Worm (Caenorhabditis elegans) whole organism, young adult: ENCODE data around the gene catp-2.

ENCODE experiments used
- C17E4.6 ChIP-seq: fragments of 200-800 bp; sonication (Bioruptor generic); IDR thresholded peaks from 2 replicates; pipeline ENCODE4 v1.3.6; 2022; ENCODE audit warnings: missing genetic modification reagents, missing genetic modification characterization, missing compliant biosample characterization
- F10E7.11 ChIP-seq: sonication (generic microtip); optimal IDR thresholded peaks from 2 replicates; lab custom pipeline; 2017; ENCODE audit warnings: mild to moderate bottlenecking, missing genetic modification characterization, moderate library complexity, missing compliant biosample characterization
- F49E8.2 ChIP-seq: sonication (generic microtip); optimal IDR thresholded peaks from 3 replicates; lab custom pipeline; 2017; ENCODE audit warnings: missing genetic modification characterization, mild to moderate bottlenecking, missing compliant biosample characterization, antibody characterized with exemption, moderate library complexity; ENCODE audit not compliant: insufficient read depth
- ama-1 ChIP-seq, 3 experiments: fragments of 150-350 bp in 1 of 3; sonication (generic microtip) in 2 of 3; optimal IDR thresholded peaks; 2 replicates each; lab custom pipeline; 2014 to 2018; ENCODE audit warnings: missing biosample characterization in 2 of 3, missing genetic modification characterization in 2 of 3, missing genetic modification reagents in 2 of 3
- attf-5 ChIP-seq: fragments of 200-800 bp; sonication (Bioruptor generic); optimal IDR thresholded peaks from 2 replicates; lab custom pipeline; 2018; ENCODE audit warnings: mild to moderate bottlenecking, missing genetic modification characterization, missing compliant biosample characterization
- egrh-3 ChIP-seq: fragments of 200-800 bp; sonication (Bioruptor generic); IDR thresholded peaks from 2 replicates; pipeline ENCODE4 v1.3.6; 2022; ENCODE audit warnings: missing genetic modification reagents, missing genetic modification characterization, missing compliant biosample characterization
- ets-4 ChIP-seq: fragments of 200-800 bp; sonication (Bioruptor generic); optimal IDR thresholded peaks from 2 replicates; lab custom pipeline; 2018; ENCODE audit warnings: mild to moderate bottlenecking, missing genetic modification characterization, missing compliant biosample characterization
- him-1 ChIP-seq: sonication (generic microtip); optimal IDR thresholded peaks from 2 replicates; lab custom pipeline; 2016; ENCODE audit warnings: missing genotype, missing genetic modification reagents, missing genetic modification characterization, missing compliant biosample characterization
- madf-3 ChIP-seq: fragments of 200-800 bp; sonication (Bioruptor generic); IDR thresholded peaks from 2 replicates; pipeline ENCODE4 v1.3.6; 2022; ENCODE audit warnings: missing genetic modification reagents, missing genetic modification characterization, missing compliant biosample characterization
- nfyb-1 ChIP-seq: fragments of 200-800 bp; sonication (Bioruptor generic); IDR thresholded peaks from 2 replicates; pipeline ENCODE4 v1.3.6; 2022; ENCODE audit warnings: missing genetic modification reagents, missing genetic modification characterization, missing compliant biosample characterization
- rpc-1 ChIP-seq, 2 experiments: fragments of 150-350 bp in 1 of 2; sonication (generic microtip) in 1 of 2; optimal IDR thresholded peaks; 2 replicates each; lab custom pipeline; 2014 to 2018; ENCODE audit warnings: missing biosample characterization in 1 of 2, missing genetic modification characterization in 1 of 2, missing genetic modification reagents in 1 of 2, missing genotype in 1 of 2
- snpc-1.3 ChIP-seq: sonication (generic microtip); optimal IDR thresholded peaks from 2 replicates; lab custom pipeline; 2017; ENCODE audit warnings: missing genetic modification characterization, mild to moderate bottlenecking, missing compliant biosample characterization, antibody characterized with exemption, moderate library complexity, missing genotype, missing genetic modification reagents; ENCODE audit not compliant: insufficient read depth
- unc-62 ChIP-seq: fragments of 150-350 bp; optimal IDR thresholded peaks from 2 replicates; lab custom pipeline; 2014; ENCODE audit warnings: missing biosample characterization, missing genetic modification reagents, missing genetic modification characterization
- ztf-22 ChIP-seq: fragments of 200-800 bp; sonication (Bioruptor generic); optimal IDR thresholded peaks from 2 replicates; lab custom pipeline; 2018; ENCODE audit warnings: mild to moderate bottlenecking, missing genetic modification characterization, moderate library complexity, missing compliant biosample characterization

DNA sequence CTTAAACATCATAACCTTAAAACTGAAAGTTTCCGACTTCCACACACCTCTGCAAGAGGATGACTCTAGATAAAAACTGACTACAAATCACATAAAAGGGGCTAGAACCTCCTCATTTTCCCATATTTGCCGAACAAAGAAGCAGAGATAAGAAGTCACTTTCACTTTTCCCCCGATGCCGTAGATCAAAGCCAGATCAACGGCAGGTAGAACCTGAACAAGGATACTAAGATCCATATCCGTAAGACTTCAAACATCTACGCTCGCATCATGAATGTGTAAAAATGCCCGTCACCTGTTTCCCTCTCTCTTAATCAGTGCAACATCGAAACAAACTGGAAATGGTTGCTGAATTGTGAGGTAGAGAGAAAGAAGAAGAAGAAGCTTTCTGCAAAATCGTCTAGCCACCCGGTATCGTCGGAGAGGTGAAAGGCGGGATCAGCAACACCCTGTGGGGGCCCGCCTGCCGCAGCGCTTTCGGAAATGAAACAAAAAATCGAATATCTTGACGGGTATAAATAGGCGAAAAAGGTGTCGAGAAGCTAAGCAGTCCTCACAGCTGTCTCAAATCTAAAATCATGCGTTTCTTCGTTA, 15.7 kb upstream of the catp-2 start, which contains the start of gene C02E7.6:
- TF ChIP-seq ztf-22 (no peak), F49E8.2 (tag; lab: Kevin White, UChicago) (no peak), unc-62 (GFP tag; lab: Kevin White, UChicago) (no peak), attf-5 (GFP tag; lab: Kevin White, UChicago) (no peak), ama-1 (optimal IDR thresholded peaks at IDR 0.05; lab: Kevin White, UChicago) (no peak), ama-1 (GFP tag; optimal IDR thresholded peaks at IDR 0.05; lab: Kevin White, UChicago) (no peak), F10E7.11 (tag; lab: Kevin White, UChicago) (no peak), egrh-3 (GFP tag; lab: Robert Waterston, UW) (no peak), C17E4.6 (GFP tag; lab: Robert Waterston, UW) (no peak), snpc-1.3 (no peak), him-1 (tag; lab: Kevin White, UChicago) (no peak), ets-4 (GFP tag; lab: Kevin White, UChicago) (no peak), nfyb-1 (GFP tag; lab: Robert Waterston, UW) (no peak), rpc-1 (optimal IDR thresholded peaks at IDR 0.05; lab: Kevin White, UChicago) (no peak), rpc-1 (tag; optimal IDR thresholded peaks at IDR 0.05; lab: Kevin White, UChicago) (no peak), madf-3 (GFP tag; lab: Robert Waterston, UW) (no peak)
